Fruit fly (Drosophila melanogaster) whole organism, prepupa: ENCODE data around the gene CG18746.

Experiments used
- Ets96B ChIP-seq: fragments of 200-800 bp; optimal IDR thresholded peaks from 2 replicates; lab custom pipeline; 2019; ENCODE audit warnings: missing biosample characterization, mild to moderate bottlenecking, missing genetic modification characterization, moderate library complexity
- OdsH ChIP-seq: fragments of 200-800 bp; sonication (Bioruptor generic); optimal IDR thresholded peaks from 3 replicates; lab custom pipeline; 2016; ENCODE audit warnings: missing biosample characterization, missing genetic modification characterization
- acj6 ChIP-seq: fragments of 200-800 bp; sonication (Bioruptor generic); optimal IDR thresholded peaks from 3 replicates; lab custom pipeline; 2016; ENCODE audit warnings: missing biosample characterization, missing genetic modification characterization

dm6 chr3R:7753518-7753917 is 36.5 kb downstream of the CG18746 start:
- TF ChIP-seq OdsH (GFP tag; lab: Kevin White, UChicago) (no peak), acj6 (GFP tag; lab: Kevin White, UChicago) (no peak), Ets96B (no peak)
